Fruit fly (Drosophila melanogaster) whole organism, prepupa: ENCODE results near the gene CG5790.

ENCODE experiments used
- CG15336 ChIP-seq: fragments of 200-800 bp; sonication (Bioruptor generic); IDR thresholded peaks from 2 replicates; pipeline ENCODE4 v1.3.6; 2022; ENCODE audit warnings: missing biosample characterization, missing genetic modification characterization
- CG16779 ChIP-seq: fragments of 200-800 bp; sonication (Bioruptor generic); optimal IDR thresholded peaks from 3 replicates; lab custom pipeline; 2017; ENCODE audit warnings: missing biosample characterization, mild to moderate bottlenecking, missing genetic modification characterization
- Sox102F ChIP-seq: fragments of 200-800 bp; sonication (Bioruptor generic); optimal IDR thresholded peaks from 2 replicates; lab custom pipeline; 2016; ENCODE audit warnings: missing biosample characterization, mild to moderate bottlenecking, missing genetic modification characterization

dm6 chr2L:18302780-18303179 lies 8.1 kb downstream of the CG5790 start:
- no peak for TF ChIP-seq CG15336
- no peak for TF ChIP-seq CG16779
- TF ChIP-seq Sox102F (GFP tag; lab: Kevin White, UChicago): no peak
